Worm (Caenorhabditis elegans) whole organism, L1 larva: ENCODE results near the gene nlg-1.

Source experiments
- C34B4.2 ChIP-seq: sonication (generic microtip); optimal IDR thresholded peaks from 2 replicates; lab custom pipeline; 2017; ENCODE audit warnings: mild to moderate bottlenecking, missing genetic modification characterization, missing compliant biosample characterization
- aly-2 ChIP-seq: fragments of 150-350 bp; optimal IDR thresholded peaks from 2 replicates; lab custom pipeline; 2014; ENCODE audit warnings: missing biosample characterization, missing genetic modification characterization
- blmp-1 ChIP-seq: fragments of 150-350 bp; optimal IDR thresholded peaks from 2 replicates; lab custom pipeline; 2014; ENCODE audit warnings: missing biosample characterization, missing genetic modification characterization
- ceh-82 ChIP-seq, 3 experiments: fragments of 150-350 bp in 1 of 3; sonication (generic microtip) in 2 of 3; optimal IDR thresholded peaks; 2 replicates each; lab custom pipeline; 2014 to 2017; ENCODE audit warnings: missing biosample characterization in 3 of 3, missing genetic modification characterization in 3 of 3
- ceh-90 ChIP-seq: sonication (generic microtip); optimal IDR thresholded peaks from 2 replicates; lab custom pipeline; 2016; ENCODE audit warnings: missing genetic modification characterization, missing compliant biosample characterization
- egl-13 ChIP-seq: sonication (generic microtip); optimal IDR thresholded peaks from 2 replicates; lab custom pipeline; 2016; ENCODE audit warnings: missing genotype, missing genetic modification reagents, missing genetic modification characterization, missing compliant biosample characterization
- egl-27 ChIP-seq, 2 experiments: fragments of 150-350 bp in 1 of 2; sonication (generic microtip); optimal IDR thresholded peaks; 3 replicates each; lab custom pipeline; 2017 to 2018; ENCODE audit warnings: missing biosample characterization in 2 of 2, missing genetic modification characterization in 2 of 2, missing genetic modification reagents in 2 of 2
- ets-5 ChIP-seq: fragments of 200-800 bp; sonication (Bioruptor generic); IDR thresholded peaks from 2 replicates; pipeline ENCODE4 v1.3.6; 2022; ENCODE audit warnings: missing genetic modification characterization, missing compliant biosample characterization
- lin-13 ChIP-seq: fragments of 150-350 bp; optimal IDR thresholded peaks from 2 replicates; lab custom pipeline; 2014; ENCODE audit warnings: missing biosample characterization, missing genetic modification reagents, missing genetic modification characterization
- lir-3 ChIP-seq: sonication (generic microtip); optimal IDR thresholded peaks from 2 replicates; lab custom pipeline; 2016; ENCODE audit warnings: mild to moderate bottlenecking, missing genetic modification characterization, moderate library complexity, missing compliant biosample characterization; ENCODE audit not compliant: poor library complexity
- lsy-2 ChIP-seq, 2 experiments: fragments of 150-350 bp; optimal IDR thresholded peaks; 2 replicates each; lab custom pipeline; 2014; ENCODE audit warnings: missing biosample characterization in 2 of 2, missing genetic modification characterization in 2 of 2
- mep-1 ChIP-seq: fragments of 150-350 bp; optimal IDR thresholded peaks from 2 replicates; lab custom pipeline; 2014; ENCODE audit warnings: missing biosample characterization, missing genetic modification characterization
- nhr-47 ChIP-seq: sonication (generic microtip); optimal IDR thresholded peaks from 2 replicates; lab custom pipeline; 2016; ENCODE audit warnings: mild to moderate bottlenecking, missing genetic modification characterization, moderate library complexity, missing compliant biosample characterization
- nhr-71 ChIP-seq: sonication (generic microtip); optimal IDR thresholded peaks from 2 replicates; lab custom pipeline; 2016; ENCODE audit warnings: mild to moderate bottlenecking, missing genetic modification characterization, moderate library complexity, missing compliant biosample characterization
- nhr-76 ChIP-seq: sonication (generic microtip); optimal IDR thresholded peaks from 2 replicates; lab custom pipeline; 2017; ENCODE audit warnings: missing biosample characterization, missing genetic modification characterization
- nhr-85 ChIP-seq: sonication (generic microtip); peaks from one replicate; lab custom pipeline; 2016; ENCODE audit warnings: missing genetic modification characterization, inconsistent platforms, missing compliant biosample characterization
- pag-3 ChIP-seq: sonication (generic microtip); optimal IDR thresholded peaks from 2 replicates; lab custom pipeline; 2017; ENCODE audit warnings: missing genetic modification characterization, mild to moderate bottlenecking, missing compliant biosample characterization, antibody characterized with exemption, borderline replicate concordance; ENCODE audit not compliant: insufficient read depth
- unc-30 ChIP-seq: sonication (generic microtip); optimal IDR thresholded peaks from 2 replicates; lab custom pipeline; 2017; ENCODE audit warnings: missing biosample characterization, missing genetic modification characterization
- ztf-4 ChIP-seq: fragments of 150-350 bp; optimal IDR thresholded peaks from 2 replicates; lab custom pipeline; 2014; ENCODE audit warnings: missing biosample characterization, missing genetic modification characterization

Gene nlg-1

DNA sequence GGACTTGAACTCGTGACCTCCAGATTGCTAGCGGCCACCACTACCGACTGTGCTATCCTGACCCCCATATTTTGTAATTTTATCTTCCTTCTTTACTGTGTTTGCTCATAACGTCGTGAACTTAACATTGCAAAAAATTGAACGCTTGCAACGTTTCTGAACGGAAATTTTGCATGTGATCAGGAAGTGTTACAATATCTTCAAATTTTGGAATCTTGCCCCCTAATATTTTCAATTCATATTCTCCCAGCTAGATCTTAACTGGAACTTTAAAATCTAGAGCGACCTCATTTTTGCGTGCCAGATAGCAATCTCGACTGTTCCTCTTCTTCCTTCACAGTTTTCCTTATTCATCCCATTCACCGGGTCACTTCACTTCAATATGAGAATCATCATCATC lies 49.2 kb downstream of the nlg-1 start, which contains the start of gene F54B11.10:
Gene F54B11.10, plus strand, starts transcription at position 301 of the 400 bp plus-strand sequence.
- no peak for TF ChIP-seq lir-3
- no peak for TF ChIP-seq blmp-1 (tag; lab: Kevin White, UChicago)
- TF ChIP-seq egl-13 (tag; lab: Kevin White, UChicago) = no peak
- no peak for TF ChIP-seq pag-3
- TF ChIP-seq nhr-71 = no peak
- no peak for TF ChIP-seq ceh-82 (tag; optimal IDR thresholded peaks at IDR 0.05; lab: Kevin White, UChicago)
- TF ChIP-seq mep-1 (tag; lab: Kevin White, UChicago) = no peak
- no peak for TF ChIP-seq lin-13 (GFP tag; lab: Kevin White, UChicago)
- TF ChIP-seq aly-2 (tag; lab: Kevin White, UChicago) = no peak
- TF ChIP-seq nhr-76 = no peak
- TF ChIP-seq C34B4.2 (tag; lab: Kevin White, UChicago) = no peak
- no peak for TF ChIP-seq ztf-4 (tag; lab: Kevin White, UChicago)
- no peak for TF ChIP-seq lsy-2 (tag; optimal IDR thresholded peaks at IDR 0.05; lab: Kevin White, UChicago)
- no peak for TF ChIP-seq ceh-90 (tag; lab: Kevin White, UChicago)
- no peak for TF ChIP-seq ets-5
- TF ChIP-seq egl-27 (tag; optimal IDR thresholded peaks at IDR 0.05; lab: Kevin White, UChicago) = no peak
- no peak for TF ChIP-seq nhr-47 (tag; lab: Kevin White, UChicago)
- TF ChIP-seq unc-30 (tag; lab: Kevin White, UChicago) = no peak

DNA sequence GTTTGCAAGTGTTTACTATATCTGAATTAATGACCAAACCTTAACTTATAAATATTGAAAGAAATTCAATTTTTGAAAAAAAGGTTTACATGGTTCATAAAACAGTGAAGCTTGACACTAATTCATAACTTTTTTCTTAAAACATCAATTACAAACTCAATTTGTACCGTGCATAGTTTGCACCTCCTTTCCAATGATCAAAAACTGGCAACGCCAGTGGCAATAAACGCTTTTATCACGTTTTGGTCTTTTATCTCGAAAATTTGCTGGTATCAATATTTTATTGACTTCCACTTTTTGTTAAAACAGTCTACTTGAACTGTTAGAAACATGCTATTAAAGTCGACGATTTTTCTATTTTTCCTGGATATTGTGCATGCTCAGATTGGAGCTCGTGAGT lies 52.5 kb downstream of the nlg-1 start, which contains the start of gene F54B11.11:
Gene F54B11.11, plus strand, starts transcription at position 301 of the 400 bp plus-strand sequence.
- no peak for TF ChIP-seq mep-1 (tag; lab: Kevin White, UChicago)
- TF ChIP-seq nhr-85 (tag; lab: Kevin White, UChicago) = peak; percentile 33
